Fruit fly (Drosophila melanogaster) whole organism, embryonic: ENCODE results near the gene TMEM216.
A peak's percentile ranks its signal among the peaks of the same experiment; 100 is the strongest.

ENCODE experiments used
- CG10267 ChIP-seq: fragments of 200-800 bp; sonication (Bioruptor generic); optimal IDR thresholded peaks from 2 replicates; lab custom pipeline; 2018; ENCODE audit warnings: missing biosample characterization, mild to moderate bottlenecking, missing genetic modification characterization, moderate library complexity
- CG10654 ChIP-seq: fragments of 200-800 bp; sonication (Bioruptor generic); optimal IDR thresholded peaks from 2 replicates; lab custom pipeline; 2016; ENCODE audit warnings: missing biosample characterization, missing genetic modification characterization
- CG10959 ChIP-seq: fragments of 200-800 bp; sonication (Bioruptor generic); IDR thresholded peaks from 2 replicates; pipeline ENCODE4 v1.3.6; 2022; ENCODE audit warnings: missing biosample characterization, missing genetic modification characterization
- CG11504 ChIP-seq: fragments of 200-800 bp; sonication (Bioruptor generic); optimal IDR thresholded peaks from 3 replicates; lab custom pipeline; 2019; ENCODE audit warnings: missing biosample characterization, mild to moderate bottlenecking, missing genetic modification characterization, moderate library complexity
- CG11560 ChIP-seq: fragments of 200-800 bp; sonication (Bioruptor generic); IDR thresholded peaks from 3 replicates; pipeline ENCODE4 v1.3.6; 2022; ENCODE audit warnings: missing biosample characterization, missing genetic modification characterization
- CG11696 ChIP-seq: fragments of 200-800 bp; sonication (Bioruptor generic); IDR thresholded peaks from 2 replicates; pipeline ENCODE4 v1.3.6; 2022; ENCODE audit warnings: missing biosample characterization, missing genetic modification characterization
- CG12219 ChIP-seq: fragments of 200-800 bp; sonication (Bioruptor generic); optimal IDR thresholded peaks from 3 replicates; lab custom pipeline; 2018; ENCODE audit warnings: missing biosample characterization, mild to moderate bottlenecking, missing genetic modification characterization
- CG15269 ChIP-seq: fragments of 200-800 bp; sonication (Bioruptor generic); optimal IDR thresholded peaks from 2 replicates; lab custom pipeline; 2018; ENCODE audit warnings: missing biosample characterization, mild to moderate bottlenecking, missing genetic modification characterization, moderate library complexity
- CG16779 ChIP-seq: fragments of 200-800 bp; sonication (Bioruptor generic); IDR thresholded peaks from 2 replicates; pipeline ENCODE4 v1.3.6; 2022; ENCODE audit warnings: missing biosample characterization, missing genetic modification characterization
- CG17385 ChIP-seq: fragments of 200-800 bp; sonication (Bioruptor generic); optimal IDR thresholded peaks from 3 replicates; lab custom pipeline; 2018; ENCODE audit warnings: missing biosample characterization, mild to moderate bottlenecking, missing genetic modification characterization
- CG2875 ChIP-seq: fragments of 200-800 bp; sonication (Bioruptor generic); optimal IDR thresholded peaks from 2 replicates; lab custom pipeline; 2017; ENCODE audit warnings: missing biosample characterization, mild to moderate bottlenecking, missing genetic modification characterization, missing genetic modification reagents
- CG30020 ChIP-seq: fragments of 200-800 bp; optimal IDR thresholded peaks from 2 replicates; lab custom pipeline; 2019; ENCODE audit warnings: missing biosample characterization, mild to moderate bottlenecking, missing genetic modification characterization, moderate library complexity
- CG30431 ChIP-seq: fragments of 200-800 bp; sonication (Bioruptor generic); optimal IDR thresholded peaks from 2 replicates; lab custom pipeline; 2017; ENCODE audit warnings: missing biosample characterization, missing genetic modification characterization
- CG32532 ChIP-seq: fragments of 200-800 bp; sonication (Bioruptor generic); IDR thresholded peaks from 2 replicates; pipeline ENCODE4 v1.3.6; 2022; ENCODE audit warnings: missing biosample characterization, missing genetic modification characterization
- CG33557 ChIP-seq: fragments of 200-800 bp; sonication (Bioruptor generic); optimal IDR thresholded peaks from 2 replicates; lab custom pipeline; 2019; ENCODE audit warnings: missing biosample characterization, mild to moderate bottlenecking, missing genetic modification characterization, moderate library complexity
- CG4617 ChIP-seq: fragments of 200-800 bp; sonication (Bioruptor generic); optimal IDR thresholded peaks from 3 replicates; lab custom pipeline; 2016; ENCODE audit warnings: missing biosample characterization, missing genetic modification characterization, borderline replicate concordance
- CG4854 ChIP-seq: fragments of 200-800 bp; sonication (Bioruptor generic); optimal IDR thresholded peaks from 2 replicates; lab custom pipeline; 2016; ENCODE audit warnings: missing biosample characterization, missing genetic modification characterization, inconsistent platforms
- CG7745 ChIP-seq: fragments of 200-800 bp; sonication (Bioruptor generic); optimal IDR thresholded peaks from 2 replicates; lab custom pipeline; 2018; ENCODE audit warnings: missing biosample characterization, mild to moderate bottlenecking, missing genetic modification characterization, moderate library complexity
- CG7963 ChIP-seq: fragments of 200-800 bp; sonication (Bioruptor generic); IDR thresholded peaks from 3 replicates; pipeline ENCODE4 v1.3.6; 2022; ENCODE audit warnings: missing biosample characterization, missing genetic modification characterization; ENCODE audit not compliant: partially characterized antibody
- CG7987 ChIP-seq: fragments of 200-800 bp; sonication (Bioruptor generic); optimal IDR thresholded peaks from 2 replicates; lab custom pipeline; 2018; ENCODE audit warnings: missing biosample characterization, mild to moderate bottlenecking, missing genetic modification characterization, moderate library complexity
- CG8281 ChIP-seq: fragments of 200-800 bp; sonication (Bioruptor generic); optimal IDR thresholded peaks from 2 replicates; lab custom pipeline; 2018; ENCODE audit warnings: missing biosample characterization, mild to moderate bottlenecking, missing genetic modification characterization, moderate library complexity
- CG8765 ChIP-seq: fragments of 200-800 bp; sonication (Bioruptor generic); IDR thresholded peaks from 2 replicates; pipeline ENCODE4 v1.3.6; 2022; ENCODE audit warnings: missing biosample characterization, missing genetic modification characterization
- CG9727 ChIP-seq: fragments of 200-800 bp; sonication (Bioruptor generic); optimal IDR thresholded peaks from 3 replicates; lab custom pipeline; 2017; ENCODE audit warnings: missing biosample characterization, mild to moderate bottlenecking, missing genetic modification characterization
- CG9817 ChIP-seq: fragments of 200-800 bp; sonication (Bioruptor generic); optimal IDR thresholded peaks from 2 replicates; lab custom pipeline; 2018; ENCODE audit warnings: missing biosample characterization, mild to moderate bottlenecking, missing genetic modification characterization, moderate library complexity
- H15 ChIP-seq: fragments of 200-800 bp; sonication (Bioruptor generic); IDR thresholded peaks from 3 replicates; pipeline ENCODE4 v1.3.6; 2022; ENCODE audit warnings: missing biosample characterization, missing genetic modification characterization
- Mad ChIP-seq: fragments of 200-800 bp; sonication (Bioruptor generic); optimal IDR thresholded peaks from 2 replicates; lab custom pipeline; 2016; ENCODE audit warnings: missing biosample characterization, missing genetic modification characterization
- Med ChIP-seq: fragments of 200-800 bp; sonication (Bioruptor generic); peaks from one replicate; lab custom pipeline; 2016; ENCODE audit warnings: missing biosample characterization, missing genetic modification characterization, mild to moderate bottlenecking, inconsistent platforms, moderate library complexity
- NC2β ChIP-seq: fragments of 200-800 bp; sonication (Bioruptor generic); optimal IDR thresholded peaks from 2 replicates; lab custom pipeline; 2016; ENCODE audit warnings: missing biosample characterization, missing genetic modification characterization
- Nf-YC ChIP-seq: fragments of 200-800 bp; optimal IDR thresholded peaks from 3 replicates; lab custom pipeline; 2019; ENCODE audit warnings: missing biosample characterization, mild to moderate bottlenecking, missing genetic modification characterization, moderate library complexity
- amos ChIP-seq: fragments of 200-800 bp; sonication (Bioruptor generic); IDR thresholded peaks from 2 replicates; pipeline ENCODE4 v1.3.6; 2022; ENCODE audit warnings: missing biosample characterization, missing genetic modification characterization; ENCODE audit not compliant: partially characterized antibody
- aop ChIP-seq: fragments of 200-800 bp; sonication (Bioruptor generic); IDR thresholded peaks from 2 replicates; pipeline ENCODE4 v1.3.6; 2022; ENCODE audit warnings: missing biosample characterization, missing genetic modification characterization
- bcd ChIP-seq: fragments of 200-800 bp; sonication (Bioruptor generic); optimal IDR thresholded peaks from 2 replicates; lab custom pipeline; 2017; ENCODE audit warnings: missing biosample characterization, mild to moderate bottlenecking, missing genetic modification characterization
- bsh ChIP-seq, 2 experiments: fragments of 200-800 bp; sonication (Bioruptor generic); optimal IDR thresholded peaks; 2 replicates each; lab custom pipeline; 2017 to 2018; ENCODE audit warnings: mild to moderate bottlenecking in 2 of 2, missing biosample characterization in 2 of 2, missing genetic modification characterization in 2 of 2, moderate library complexity in 1 of 2
- ci ChIP-seq: fragments of 200-800 bp; sonication (Bioruptor generic); IDR thresholded peaks from 3 replicates; pipeline ENCODE4 v1.3.6; 2022; ENCODE audit warnings: missing biosample characterization, missing genetic modification characterization
- crp ChIP-seq, 2 experiments: fragments of 200-800 bp; sonication (Bioruptor generic); optimal IDR thresholded peaks; 2 replicates in 1 of 2; 3 replicates in 1 of 2; lab custom pipeline; 2017; ENCODE audit warnings: missing biosample characterization in 2 of 2, missing genetic modification characterization in 2 of 2, mild to moderate bottlenecking in 1 of 2, moderate library complexity in 1 of 2
- fd96Cb ChIP-seq: fragments of 200-800 bp; sonication (Bioruptor generic); optimal IDR thresholded peaks from 2 replicates; lab custom pipeline; 2018; ENCODE audit warnings: missing biosample characterization, mild to moderate bottlenecking, missing genetic modification characterization, moderate library complexity
- gem ChIP-seq: fragments of 200-800 bp; sonication (Bioruptor generic); optimal IDR thresholded peaks from 2 replicates; lab custom pipeline; 2019; ENCODE audit warnings: missing biosample characterization, mild to moderate bottlenecking, missing genetic modification characterization, moderate library complexity
- gfzf ChIP-seq: fragments of 200-800 bp; sonication (Bioruptor generic); optimal IDR thresholded peaks from 2 replicates; lab custom pipeline; 2016; ENCODE audit warnings: missing biosample characterization, mild to moderate bottlenecking, missing genetic modification characterization, moderate library complexity
- knrl ChIP-seq: fragments of 200-800 bp; sonication (Bioruptor generic); IDR thresholded peaks from 3 replicates; pipeline ENCODE4 v1.3.6; 2022; ENCODE audit warnings: missing biosample characterization, missing genetic modification characterization; ENCODE audit not compliant: partially characterized antibody
- lilli ChIP-seq: fragments of 200-800 bp; sonication (Bioruptor generic); optimal IDR thresholded peaks from 3 replicates; lab custom pipeline; 2016; ENCODE audit warnings: missing biosample characterization, missing genetic modification characterization
- maf-S ChIP-seq: fragments of 200-800 bp; sonication (Bioruptor generic); optimal IDR thresholded peaks from 2 replicates; lab custom pipeline; 2016; ENCODE audit warnings: missing biosample characterization, missing genetic modification characterization
- phol ChIP-seq: fragments of 200-800 bp; sonication (Bioruptor generic); optimal IDR thresholded peaks from 3 replicates; lab custom pipeline; 2018; ENCODE audit warnings: missing biosample characterization, mild to moderate bottlenecking, missing genetic modification characterization, moderate library complexity
- ranshi ChIP-seq: fragments of 200-800 bp; sonication (Bioruptor generic); IDR thresholded peaks from 2 replicates; pipeline ENCODE4 v1.3.6; 2022; ENCODE audit warnings: missing biosample characterization, missing genetic modification characterization
- sd ChIP-seq: fragments of 200-800 bp; sonication (Bioruptor generic); optimal IDR thresholded peaks from 3 replicates; lab custom pipeline; 2018; ENCODE audit warnings: missing biosample characterization, mild to moderate bottlenecking, missing genetic modification characterization, moderate library complexity
- slbo ChIP-seq: fragments of 200-800 bp; sonication (Bioruptor generic); IDR thresholded peaks from 2 replicates; pipeline ENCODE4 v1.3.6; 2022; ENCODE audit warnings: missing biosample characterization, missing genetic modification characterization
- slp2 ChIP-seq: fragments of 200-800 bp; sonication (Bioruptor generic); optimal IDR thresholded peaks from 2 replicates; lab custom pipeline; 2016; ENCODE audit warnings: missing biosample characterization, missing genetic modification characterization
- trem ChIP-seq: fragments of 200-800 bp; optimal IDR thresholded peaks from 3 replicates; lab custom pipeline; 2019; ENCODE audit warnings: missing biosample characterization, mild to moderate bottlenecking, missing genetic modification characterization, moderate library complexity
- yki ChIP-seq: fragments of >200 bp; optimal IDR thresholded peaks from 3 replicates; lab custom pipeline; 2018

Gene TMEM216

DNA sequence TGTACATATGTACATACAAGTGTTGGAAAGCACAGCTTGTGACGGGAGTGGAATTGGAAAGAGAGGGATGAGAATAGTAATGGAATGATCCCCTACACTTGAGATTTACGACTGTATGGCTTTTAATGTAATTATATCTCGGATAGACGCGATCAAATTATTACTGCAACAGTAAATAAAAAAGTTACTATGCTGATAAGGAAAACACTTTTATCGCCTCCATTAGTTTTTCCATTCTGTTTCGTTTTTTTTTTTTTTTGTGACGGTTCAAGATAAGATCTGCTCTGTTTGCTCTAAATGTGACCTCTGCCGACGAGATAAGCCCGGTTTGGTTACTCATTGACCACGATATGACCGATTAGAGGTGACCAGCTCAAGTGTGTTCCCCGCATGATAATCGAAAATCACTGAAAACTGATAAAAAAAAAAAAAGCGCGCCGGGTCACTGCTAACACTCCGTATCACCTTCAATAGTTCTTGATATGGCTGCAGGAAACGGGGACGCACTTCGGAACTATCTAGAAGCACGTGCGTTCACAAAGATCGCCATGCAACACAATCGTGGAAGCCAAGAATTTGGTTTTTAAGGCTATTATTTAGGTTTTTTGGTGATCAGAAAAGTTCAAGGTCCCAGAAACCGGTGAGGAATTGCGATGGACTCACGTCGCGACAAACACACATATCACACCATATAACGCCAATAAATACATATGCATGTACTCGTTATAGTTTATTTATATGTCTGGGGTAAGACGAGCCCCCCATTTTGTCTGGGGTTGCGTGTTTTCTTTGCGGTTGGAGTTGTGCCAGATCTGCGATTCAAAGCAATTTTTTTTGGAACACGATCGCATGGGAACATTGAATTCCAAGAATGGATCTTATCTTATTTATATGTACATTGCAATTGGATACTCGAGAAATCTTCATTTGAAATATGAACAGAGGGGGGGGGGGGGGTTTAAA, 45.2 kb upstream of the TMEM216 start, which contains the start of gene p (continued):
- TF ChIP-seq lilli (peak; percentile 46), slbo (GFP tag; lab: Robert Waterston, UW) (peak; percentile 56), CG11696 (GFP tag; lab: Robert Waterston, UW) (no peak), CG7987 (GFP tag; lab: Kevin White, UChicago) (peak; percentile 57), H15 (GFP tag; lab: Robert Waterston, UW) (no peak), ranshi (GFP tag; lab: Robert Waterston, UW) (no peak), CG30431 (GFP tag; lab: Kevin White, UChicago) (no peak), aop (GFP tag; lab: Robert Waterston, UW) (no peak), CG10267 (tag; lab: Kevin White, UChicago) (peak; percentile 77), ci (GFP tag; lab: Robert Waterston, UW) (peak; percentile 66; the same call in 1 of the 3 replicates), CG7745 (tag; lab: Kevin White, UChicago) (no peak), CG17385 (peak; percentile 36), knrl (GFP tag; lab: Robert Waterston, UW) (no peak), yki (no peak), CG8281 (tag; lab: Kevin White, UChicago) (no peak), slp2 (GFP tag; lab: Kevin White, UChicago) (peak; percentile 36), CG4854 (GFP tag; lab: Kevin White, UChicago) (no peak), phol (peak; percentile 38), CG32532 (peak; percentile 55; the same call in 1 of the 2 replicates), gem (peak; percentile 61), CG12219 (peak; percentile 3)
- TF ChIP-seq, all 482 proteins: peak for 219

DNA sequence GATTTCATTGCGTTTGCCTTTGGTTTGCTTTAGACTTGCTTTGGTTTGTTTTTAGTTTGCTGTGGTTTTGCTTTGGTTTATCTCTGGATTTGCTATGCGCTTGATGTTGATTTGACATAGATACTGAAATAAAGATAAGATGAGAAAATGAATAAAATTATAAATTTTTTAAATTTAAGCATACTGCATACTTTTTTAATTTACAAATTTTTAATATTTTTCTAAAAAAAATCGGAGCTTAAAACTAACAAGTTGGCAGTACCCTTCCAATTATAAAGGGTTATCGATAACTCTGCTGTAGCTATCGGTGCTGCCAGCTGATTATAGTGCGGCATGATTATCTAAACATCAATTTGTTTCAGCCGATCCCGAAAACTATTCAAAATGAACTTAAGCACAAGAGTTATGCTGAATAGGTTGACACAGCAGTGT, 42.2 kb upstream of the TMEM216 start, which contains the start of gene mRpL19:
Gene mRpL19, plus strand, starts transcription at position 307 of the 432 bp plus-strand sequence.
- TF ChIP-seq bsh (GFP tag; optimal IDR thresholded peaks at IDR 0.05; lab: Kevin White, UChicago) (peak in 1 of 2 experiments; percentile 38), CG7963 (GFP tag; lab: Robert Waterston, UW) (peak; percentile 58; the same call in 1 of the 3 replicates), CG2875 (no peak), crp (GFP tag; optimal IDR thresholded peaks at IDR 0.05; lab: Kevin White, UChicago) (peak; percentile 44 to 88), trem (tag; lab: Kevin White, UChicago) (peak; percentile 100), fd96Cb (tag; lab: Kevin White, UChicago) (no peak), bcd (GFP tag; lab: Kevin White, UChicago) (no peak), gfzf (peak; percentile 14), CG11560 (no peak), NC2β (GFP tag; lab: Kevin White, UChicago) (no peak), Nf-YC (tag; lab: Kevin White, UChicago) (peak; percentile 64), CG30020 (tag; lab: Kevin White, UChicago) (peak; percentile 60), Mad (GFP tag; lab: Kevin White, UChicago) (no peak), amos (GFP tag; lab: Robert Waterston, UW) (peak; percentile 65; the same call in 1 of the 2 replicates), CG33557 (GFP tag; lab: Kevin White, UChicago) (peak; percentile 39), CG16779 (GFP tag; lab: Robert Waterston, UW) (no peak), CG15269 (tag; lab: Kevin White, UChicago) (peak; percentile 62), CG11504 (tag; lab: Kevin White, UChicago) (peak; percentile 60), sd (tag; lab: Kevin White, UChicago) (no peak), CG8765 (GFP tag; lab: Robert Waterston, UW) (no peak), CG10959 (GFP tag; lab: Robert Waterston, UW) (no peak), CG30431 (GFP tag; lab: Kevin White, UChicago) (no peak), CG4617 (peak; percentile 22), maf-S (GFP tag; lab: Kevin White, UChicago) (no peak), Med (GFP tag; lab: Kevin White, UChicago) (peak; percentile 76), CG10654 (peak; percentile 10), CG9817 (tag; lab: Kevin White, UChicago) (peak; percentile 31), CG9727 (GFP tag; lab: Kevin White, UChicago) (peak; percentile 26)
